Worm (Caenorhabditis elegans) whole organism, mixed stage, embryonic: Measurements from ENCODE around the gene efhc-1.

Experiments used
- M03D4.4 ChIP-seq: sonication (generic microtip); optimal IDR thresholded peaks from 2 replicates; lab custom pipeline; 2017; ENCODE audit warnings: mild to moderate bottlenecking, missing genetic modification characterization, missing compliant biosample characterization
- blmp-1 ChIP-seq: fragments of 150-350 bp; optimal IDR thresholded peaks from 2 replicates; lab custom pipeline; 2014; ENCODE audit warnings: missing biosample characterization, missing genetic modification characterization
- ceh-39 ChIP-seq: fragments of 150-350 bp; optimal IDR thresholded peaks from 2 replicates; lab custom pipeline; 2014; ENCODE audit warnings: missing biosample characterization, missing genetic modification characterization
- ceh-83 ChIP-seq: fragments of 200-800 bp; sonication (Bioruptor generic); optimal IDR thresholded peaks from 2 replicates; lab custom pipeline; 2018; ENCODE audit warnings: mild to moderate bottlenecking, missing genetic modification characterization, missing compliant biosample characterization
- ces-1 ChIP-seq: fragments of 150-350 bp; optimal IDR thresholded peaks from 2 replicates; lab custom pipeline; 2014; ENCODE audit warnings: missing biosample characterization, missing genetic modification reagents, missing genetic modification characterization
- cnd-1 ChIP-seq: fragments of 200-800 bp; sonication (Bioruptor generic); optimal IDR thresholded peaks from 2 replicates; lab custom pipeline; 2018; ENCODE audit warnings: mild to moderate bottlenecking, missing genetic modification characterization, missing compliant biosample characterization
- elt-1 ChIP-seq: sonication (generic microtip); optimal IDR thresholded peaks from 2 replicates; lab custom pipeline; 2017; ENCODE audit warnings: missing genetic modification characterization, mild to moderate bottlenecking, missing compliant biosample characterization, antibody characterized with exemption, moderate library complexity, borderline replicate concordance; ENCODE audit not compliant: insufficient read depth
- elt-3 ChIP-seq: fragments of 150-350 bp; optimal IDR thresholded peaks from 2 replicates; lab custom pipeline; 2014; ENCODE audit warnings: missing biosample characterization, missing genetic modification characterization
- flh-1 ChIP-seq: fragments of 200-800 bp; sonication (Bioruptor generic); optimal IDR thresholded peaks from 2 replicates; lab custom pipeline; 2018; ENCODE audit warnings: mild to moderate bottlenecking, missing genetic modification characterization, moderate library complexity, missing compliant biosample characterization
- ham-2 ChIP-seq: fragments of 200-800 bp; sonication (Bioruptor generic); optimal IDR thresholded peaks from 2 replicates; lab custom pipeline; 2018; ENCODE audit warnings: mild to moderate bottlenecking, missing genetic modification characterization, missing compliant biosample characterization
- hlh-1 ChIP-seq: fragments of 150-350 bp; optimal IDR thresholded peaks from 2 replicates; lab custom pipeline; 2014; ENCODE audit warnings: missing biosample characterization, missing genetic modification reagents, missing genetic modification characterization
- lin-13 ChIP-seq: fragments of 150-350 bp; optimal IDR thresholded peaks from 2 replicates; lab custom pipeline; 2014; ENCODE audit warnings: missing biosample characterization, missing genetic modification characterization
- lin-32 ChIP-seq: fragments of 200-800 bp; sonication (Bioruptor generic); optimal IDR thresholded peaks from 2 replicates; lab custom pipeline; 2018; ENCODE audit warnings: mild to moderate bottlenecking, missing genetic modification characterization, missing compliant biosample characterization
- lsy-2 ChIP-seq: fragments of 150-350 bp; optimal IDR thresholded peaks from 2 replicates; lab custom pipeline; 2014; ENCODE audit warnings: missing biosample characterization, missing genetic modification characterization
- mab-5 ChIP-seq: fragments of 150-350 bp; optimal IDR thresholded peaks from 2 replicates; lab custom pipeline; 2014; ENCODE audit warnings: missing biosample characterization, missing genetic modification characterization
- mep-1 ChIP-seq: fragments of 150-350 bp; optimal IDR thresholded peaks from 2 replicates; lab custom pipeline; 2017; ENCODE audit warnings: missing biosample characterization, missing genetic modification reagents, missing genetic modification characterization, inconsistent platforms
- mls-2 ChIP-seq: sonication (generic microtip); optimal IDR thresholded peaks from 2 replicates; lab custom pipeline; 2016; ENCODE audit warnings: mild to moderate bottlenecking, missing genetic modification characterization, moderate library complexity, missing compliant biosample characterization
- nhr-12 ChIP-seq: fragments of 150-350 bp; optimal IDR thresholded peaks from 2 replicates; lab custom pipeline; 2014; ENCODE audit warnings: missing biosample characterization, missing genetic modification characterization
- nhr-2 ChIP-seq: fragments of 150-350 bp; optimal IDR thresholded peaks from 2 replicates; lab custom pipeline; 2014; ENCODE audit warnings: missing biosample characterization, missing genetic modification characterization
- nhr-237 ChIP-seq: fragments of 150-350 bp; optimal IDR thresholded peaks from 2 replicates; lab custom pipeline; 2014; ENCODE audit warnings: missing biosample characterization, missing genetic modification characterization
- nhr-28 ChIP-seq: fragments of 150-350 bp; optimal IDR thresholded peaks from 2 replicates; lab custom pipeline; 2014; ENCODE audit warnings: missing biosample characterization, missing genetic modification characterization
- nhr-76 ChIP-seq: sonication (generic microtip); optimal IDR thresholded peaks from 2 replicates; lab custom pipeline; 2017; ENCODE audit warnings: missing biosample characterization, missing genetic modification characterization
- pha-4 ChIP-seq: fragments of 150-350 bp; optimal IDR thresholded peaks from 2 replicates; lab custom pipeline; 2018; ENCODE audit warnings: missing biosample characterization, missing genetic modification reagents, missing genetic modification characterization
- sem-2 ChIP-seq: fragments of 200-800 bp; sonication (Bioruptor generic); optimal IDR thresholded peaks from 2 replicates; lab custom pipeline; 2018; ENCODE audit warnings: mild to moderate bottlenecking, missing genetic modification characterization, missing compliant biosample characterization
- snpc-4 ChIP-seq: fragments of 150-350 bp; optimal IDR thresholded peaks from 2 replicates; lab custom pipeline; 2014; ENCODE audit warnings: missing biosample characterization, missing genetic modification characterization
- sptf-1 ChIP-seq: sonication (generic microtip); optimal IDR thresholded peaks from 2 replicates; lab custom pipeline; 2017; ENCODE audit warnings: mild to moderate bottlenecking, missing genetic modification characterization, moderate library complexity, missing compliant biosample characterization
- tbx-8 ChIP-seq: fragments of 200-800 bp; sonication (Bioruptor generic); optimal IDR thresholded peaks from 2 replicates; lab custom pipeline; 2018; ENCODE audit warnings: mild to moderate bottlenecking, missing genetic modification characterization, moderate library complexity, missing compliant biosample characterization
- unc-120 ChIP-seq: sonication (generic microtip); optimal IDR thresholded peaks from 2 replicates; lab custom pipeline; 2017; ENCODE audit warnings: missing genetic modification characterization, missing compliant biosample characterization; ENCODE audit not compliant: poor library complexity, severe bottlenecking
- unc-39 ChIP-seq: fragments of 150-350 bp; optimal IDR thresholded peaks from 2 replicates; lab custom pipeline; 2014; ENCODE audit warnings: missing biosample characterization, missing genetic modification characterization
- unc-62 ChIP-seq: fragments of 150-350 bp; optimal IDR thresholded peaks from 2 replicates; lab custom pipeline; 2014; ENCODE audit warnings: missing biosample characterization, missing genetic modification reagents, missing genetic modification characterization
- zip-8 ChIP-seq: fragments of 150-350 bp; optimal IDR thresholded peaks from 2 replicates; lab custom pipeline; 2014; ENCODE audit warnings: missing biosample characterization, missing genetic modification characterization
- ztf-11 ChIP-seq: fragments of 150-350 bp; optimal IDR thresholded peaks from 2 replicates; lab custom pipeline; 2014; ENCODE audit warnings: missing biosample characterization, missing genetic modification characterization

Gene efhc-1

DNA sequence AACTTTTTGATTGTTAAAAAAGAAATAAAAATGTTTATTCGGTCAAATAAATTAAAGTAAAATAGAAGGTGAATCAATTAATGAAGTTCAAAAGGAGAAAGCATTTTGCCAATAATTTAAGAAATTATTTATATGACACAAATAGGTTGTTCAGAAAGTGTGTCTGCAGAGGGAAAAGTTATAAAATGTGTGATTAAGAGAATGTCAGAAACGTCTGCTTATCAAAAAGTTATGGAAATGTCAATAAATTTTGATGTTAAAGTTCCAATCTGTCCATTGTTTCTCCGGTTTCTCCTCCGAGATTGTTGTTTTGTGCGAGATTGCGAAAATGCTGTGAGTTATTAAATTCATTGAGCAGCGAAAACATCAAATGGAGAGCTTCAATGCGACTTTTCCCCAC is 21.5 kb downstream of the efhc-1 start, which contains the start of gene rme-4:
Gene rme-4 (minus strand): TSS at position 168 of the 400 bp plus-strand sequence.
- TF ChIP-seq ces-1 (GFP tag; lab: Kevin White, UChicago) = no peak
- no peak for TF ChIP-seq lsy-2 (tag; lab: Kevin White, UChicago)
- no peak for TF ChIP-seq snpc-4 (tag; lab: Kevin White, UChicago)
- no peak for TF ChIP-seq tbx-8 (GFP tag; lab: Kevin White, UChicago)
- no peak for TF ChIP-seq flh-1
- no peak for TF ChIP-seq unc-62 (GFP tag; lab: Kevin White, UChicago)
- no peak for TF ChIP-seq zip-8 (tag; lab: Kevin White, UChicago)
- no peak for TF ChIP-seq unc-39
- no peak for TF ChIP-seq nhr-2 (tag; lab: Kevin White, UChicago)

DNA sequence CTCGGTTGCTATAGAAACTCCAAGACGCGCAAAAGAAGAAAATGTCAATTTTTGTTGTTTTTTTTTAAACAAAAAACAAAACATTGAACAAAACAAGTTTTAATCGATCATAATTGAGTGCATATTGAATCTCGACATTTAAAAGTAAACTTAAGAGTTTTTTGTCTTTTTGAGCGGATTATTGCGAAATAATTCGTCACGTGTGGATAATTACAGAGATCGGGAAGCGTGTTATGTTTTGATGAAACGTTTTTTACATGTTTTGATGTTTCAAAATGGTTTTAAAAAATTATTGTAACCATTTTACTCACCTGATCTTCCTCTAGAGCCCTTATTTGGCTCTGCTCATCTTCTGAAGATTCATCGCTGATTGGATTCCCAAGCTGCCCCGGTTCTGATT is 27.8 kb downstream of the efhc-1 start:
- TF ChIP-seq hlh-1 (tag; lab: Kevin White, UChicago) = no peak
- TF ChIP-seq zip-8 (tag; lab: Kevin White, UChicago) = no peak
- no peak for TF ChIP-seq ztf-11 (tag; lab: Kevin White, UChicago)
- no peak for TF ChIP-seq lin-13 (tag; lab: Kevin White, UChicago)
- TF ChIP-seq ham-2 (GFP tag; lab: Kevin White, UChicago) = no peak
- TF ChIP-seq ceh-83 (GFP tag; lab: Kevin White, UChicago) = no peak
- no peak for TF ChIP-seq ces-1 (GFP tag; lab: Kevin White, UChicago)
- no peak for TF ChIP-seq elt-3 (tag; lab: Kevin White, UChicago)
- no peak for TF ChIP-seq cnd-1
- no peak for TF ChIP-seq flh-1
- TF ChIP-seq mab-5 (tag; lab: Kevin White, UChicago) = no peak
- TF ChIP-seq nhr-12 (tag; lab: Kevin White, UChicago) = no peak
- TF ChIP-seq sptf-1 = no peak
- TF ChIP-seq ceh-39 (tag; lab: Kevin White, UChicago) = no peak
- no peak for TF ChIP-seq sem-2 (GFP tag; lab: Kevin White, UChicago)
- TF ChIP-seq unc-62 (GFP tag; lab: Kevin White, UChicago) = no peak
- TF ChIP-seq elt-1 (tag; lab: Kevin White, UChicago) = no peak
- no peak for TF ChIP-seq nhr-28 (tag; lab: Kevin White, UChicago)

DNA sequence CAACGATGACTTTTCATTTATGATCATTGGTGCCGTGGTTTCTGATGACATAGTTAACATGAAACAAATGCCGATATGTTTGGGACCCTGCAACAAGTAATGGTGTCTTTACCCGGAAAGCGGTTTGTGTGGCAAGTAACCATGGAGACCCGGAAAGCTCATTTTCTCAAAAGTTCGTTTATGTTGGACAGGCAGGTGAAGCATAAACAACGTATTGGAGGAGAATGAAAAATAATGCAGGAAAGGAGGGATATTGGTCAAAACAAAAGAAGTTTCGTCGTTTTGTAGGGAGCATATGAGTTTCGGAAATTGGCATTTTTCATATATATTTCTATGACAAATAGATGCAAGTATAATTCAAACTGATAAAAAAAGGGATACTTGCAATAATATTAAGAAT is 28.2 kb downstream of the efhc-1 start, which contains the start of gene dyf-6:
Gene dyf-6 (minus strand): TSS at position 101 of the 400 bp plus-strand sequence.
- TF ChIP-seq mls-2 (tag; lab: Kevin White, UChicago) = no peak
- no peak for TF ChIP-seq hlh-1 (tag; lab: Kevin White, UChicago)
- no peak for TF ChIP-seq ham-2 (GFP tag; lab: Kevin White, UChicago)
- no peak for TF ChIP-seq sem-2 (GFP tag; lab: Kevin White, UChicago)
- TF ChIP-seq flh-1 = no peak
- TF ChIP-seq nhr-2 (tag; lab: Kevin White, UChicago) = no peak
- no peak for TF ChIP-seq mep-1 (tag; lab: Kevin White, UChicago)
- no peak for TF ChIP-seq unc-39
- TF ChIP-seq M03D4.4 = no peak
- TF ChIP-seq nhr-12 (tag; lab: Kevin White, UChicago) = no peak
- no peak for TF ChIP-seq blmp-1 (tag; lab: Kevin White, UChicago)
- no peak for TF ChIP-seq unc-120
- TF ChIP-seq nhr-237 (tag; lab: Kevin White, UChicago) = no peak
- no peak for TF ChIP-seq lin-32 (GFP tag; lab: Kevin White, UChicago)
- TF ChIP-seq cnd-1 = no peak

DNA sequence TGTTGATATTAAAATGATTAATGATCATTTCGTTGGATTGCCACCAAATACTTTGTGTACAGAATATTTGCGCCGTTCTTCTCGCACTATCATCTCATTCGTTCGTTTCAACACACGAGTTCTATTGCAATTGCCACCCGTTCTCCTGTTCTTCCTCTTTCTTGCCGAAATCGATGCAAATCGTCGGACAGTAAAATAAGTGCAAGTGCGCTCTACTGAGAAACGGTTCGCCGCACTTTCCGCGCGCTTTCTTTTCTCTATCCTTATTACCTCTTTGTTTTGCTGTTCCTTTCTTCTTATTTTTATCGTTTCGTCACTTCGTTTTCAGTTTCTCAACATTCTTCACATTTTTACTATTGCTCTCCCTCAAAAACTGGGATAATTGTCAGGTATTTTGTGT is 33.0 kb downstream of the efhc-1 start:
- TF ChIP-seq pha-4 (tag; lab: Kevin White, UChicago) = peak; percentile 4
- TF ChIP-seq ham-2 (GFP tag; lab: Kevin White, UChicago) = peak; percentile 20
- no peak for TF ChIP-seq snpc-4 (tag; lab: Kevin White, UChicago)
- TF ChIP-seq blmp-1 (tag; lab: Kevin White, UChicago) = peak; percentile 22
- TF ChIP-seq lin-32 (GFP tag; lab: Kevin White, UChicago) = no peak
- peak; percentile 16 for TF ChIP-seq mls-2 (tag; lab: Kevin White, UChicago)
- peak; percentile 32 for TF ChIP-seq mep-1 (tag; lab: Kevin White, UChicago)
- no peak for TF ChIP-seq nhr-76 (tag; lab: Kevin White, UChicago)
- peak; percentile 45 for TF ChIP-seq lin-13 (tag; lab: Kevin White, UChicago)
- peak; percentile 11 for TF ChIP-seq elt-1 (tag; lab: Kevin White, UChicago)
- TF ChIP-seq ceh-39 (tag; lab: Kevin White, UChicago) = peak; percentile 60
